Worm (Caenorhabditis elegans): Measurements from ENCODE around the gene K03B4.1.

Gene K03B4.1

ce11 chrV:4731154-4731961 lies 42.2 kb downstream of the K03B4.1 start, which contains the start of gene F39G3.3 (continued):
- TF ChIP-seq ztf-1 (GFP tag; conservative IDR thresholded peaks at IDR 0.05) (no peak), nhr-12 (tag; optimal IDR thresholded peaks at IDR 0.05) (no peak), ama-1 (optimal IDR thresholded peaks at IDR 0.05) (peak; percentile 3), dmd-4 (tag; optimal IDR thresholded peaks at IDR 0.05) (no peak), nhr-10 (tag; optimal IDR thresholded peaks at IDR 0.05) (no peak), skn-1 (tag; optimal IDR thresholded peaks at IDR 0.05) (peak; percentile 12), lsy-2 (tag; optimal IDR thresholded peaks at IDR 0.05) (peak in 1 of 2 experiments; percentile 67), elt-1 (tag; optimal IDR thresholded peaks at IDR 0.05) (no peak), ZK546.5 (tag; optimal IDR thresholded peaks at IDR 0.05) (no peak), fos-1 (tag; optimal IDR thresholded peaks at IDR 0.05) (peak; percentile 30), mab-5 (tag; optimal IDR thresholded peaks at IDR 0.05) (peak; percentile 71), sma-3 (GFP tag; optimal IDR thresholded peaks at IDR 0.05) (peak; percentile 40), nhr-237 (tag; optimal IDR thresholded peaks at IDR 0.05) (no peak), F13H6.1 (tag; optimal IDR thresholded peaks at IDR 0.05) (peak; percentile 58), ztf-4 (tag; optimal IDR thresholded peaks at IDR 0.05) (no peak), ceh-16 (tag; optimal IDR thresholded peaks at IDR 0.05) (no peak), elt-3 (tag; optimal IDR thresholded peaks at IDR 0.05) (no peak), blmp-1 (tag; optimal IDR thresholded peaks at IDR 0.05; ENCODE audit: insufficient read depth) (no peak), nhr-23 (tag; optimal IDR thresholded peaks at IDR 0.05) (no peak), peb-1 (tag; optimal IDR thresholded peaks at IDR 0.05) (no peak), aly-2 (tag; optimal IDR thresholded peaks at IDR 0.05) (no peak), crh-2 (tag; optimal IDR thresholded peaks at IDR 0.05) (peak; percentile 42), egl-27 (tag; optimal IDR thresholded peaks at IDR 0.05) (no peak), alr-1 (tag; optimal IDR thresholded peaks at IDR 0.05) (no peak), zag-1 (tag; optimal IDR thresholded peaks at IDR 0.05) (no peak), nhr-77 (tag; optimal IDR thresholded peaks at IDR 0.05) (no peak), nhr-11 (tag; optimal IDR thresholded peaks at IDR 0.05) (no peak), unc-62 (GFP tag; optimal IDR thresholded peaks at IDR 0.05) (no peak)

DNA sequence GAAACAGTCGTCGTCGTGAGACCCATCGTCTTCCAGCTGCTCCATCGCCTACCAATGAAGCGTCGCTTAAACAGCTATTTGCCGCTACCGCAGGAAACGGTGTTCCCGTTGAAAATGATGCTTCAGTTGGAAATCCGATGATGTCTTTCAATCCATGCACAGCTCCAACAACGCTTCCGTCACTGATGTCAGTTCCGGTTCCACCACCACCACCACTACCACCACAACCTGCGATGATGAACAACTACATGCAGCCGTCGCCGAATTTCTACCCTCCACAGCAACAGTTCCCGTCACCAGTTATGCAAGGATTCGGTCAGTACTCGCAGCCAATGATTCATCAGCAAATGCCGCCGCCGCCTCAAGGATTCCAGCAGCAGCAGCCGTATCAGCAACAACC lies 44.8 kb downstream of the K03B4.1 start:
- no peak for TF ChIP-seq zag-1 (tag; optimal IDR thresholded peaks at IDR 0.05)
- no peak for TF ChIP-seq fos-1 (tag; optimal IDR thresholded peaks at IDR 0.05)
- no peak for TF ChIP-seq blmp-1 (tag; optimal IDR thresholded peaks at IDR 0.05; ENCODE audit: insufficient read depth)
- no peak for TF ChIP-seq lin-39 (tag; optimal IDR thresholded peaks at IDR 0.05)
- TF ChIP-seq crh-2 (tag; optimal IDR thresholded peaks at IDR 0.05) = no peak
- no peak for TF ChIP-seq nhr-6 (tag; optimal IDR thresholded peaks at IDR 0.05)
- TF ChIP-seq skn-1 (tag; optimal IDR thresholded peaks at IDR 0.05) = no peak
- TF ChIP-seq Y55F3AM.14 (GFP tag; optimal IDR thresholded peaks at IDR 0.05) = no peak
- TF ChIP-seq unc-62 (GFP tag; optimal IDR thresholded peaks at IDR 0.05) = no peak
- no peak for TF ChIP-seq lin-11 (tag; optimal IDR thresholded peaks at IDR 0.05)
- no peak for TF ChIP-seq F13H6.1 (tag; optimal IDR thresholded peaks at IDR 0.05)
- TF ChIP-seq elt-1 (tag; optimal IDR thresholded peaks at IDR 0.05) = no peak
- TF ChIP-seq nhr-129 (tag; optimal IDR thresholded peaks at IDR 0.05) = no peak
- no peak for TF ChIP-seq R02D3.7 (tag; optimal IDR thresholded peaks at IDR 0.05)

DNA sequence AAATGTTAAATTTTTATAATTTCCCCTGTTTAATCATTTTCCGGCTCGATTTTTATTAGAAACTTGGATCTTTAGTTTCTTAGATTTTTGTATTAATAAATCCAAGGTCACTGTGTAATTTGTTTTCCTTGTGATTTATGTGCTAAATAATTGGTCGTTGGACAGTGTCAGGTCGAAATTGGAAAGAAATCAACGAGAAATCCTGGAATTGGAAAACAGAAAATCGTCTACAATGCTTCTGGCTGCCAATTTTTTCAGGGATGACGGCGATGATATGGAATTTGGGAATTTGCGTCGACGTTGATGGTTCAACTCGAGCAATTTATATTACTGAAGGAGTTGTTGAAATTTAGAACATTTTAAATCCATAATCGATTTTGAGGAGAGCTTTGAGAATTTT lies 45.5 kb downstream of the K03B4.1 start:
- no peak for TF ChIP-seq ceh-82 (tag; optimal IDR thresholded peaks at IDR 0.05)
- no peak for TF ChIP-seq alr-1 (tag; optimal IDR thresholded peaks at IDR 0.05)

- TF ChIP-seq egl-27 (tag; optimal IDR thresholded peaks at IDR 0.05) (no peak), fos-1 (tag; optimal IDR thresholded peaks at IDR 0.05) (peak; percentile 96), elt-1 (tag; optimal IDR thresholded peaks at IDR 0.05) (no peak), F13H6.1 (tag; optimal IDR thresholded peaks at IDR 0.05) (no peak), ama-1 (optimal IDR thresholded peaks at IDR 0.05) (no peak)
These were observed 48.6 kb downstream of the K03B4.1 start, which contains the start of gene F39G3.2 for ce11 chrV:4737727-4738126. F39G3.2 (plus strand) TSS chrV:4737831.
